Worm (Caenorhabditis elegans) whole organism, young adult: ENCODE data around the gene clec-182.

Experiments
- B0019.2 ChIP-seq: fragments of 200-800 bp; sonication (Bioruptor generic); conservative IDR thresholded peaks from 2 replicates; pipeline ENCODE4 v1.3.6; 2022; ENCODE audit warnings: missing genetic modification reagents, missing genetic modification characterization, missing compliant biosample characterization
- B0261.1 ChIP-seq: sonication (generic microtip); optimal IDR thresholded peaks from 2 replicates; lab custom pipeline; 2016; ENCODE audit warnings: mild to moderate bottlenecking, missing genetic modification characterization, moderate library complexity, missing compliant biosample characterization
- D2030.7 ChIP-seq: fragments of 200-800 bp; sonication (Bioruptor generic); IDR thresholded peaks from 2 replicates; pipeline ENCODE4 v1.3.6; 2022; ENCODE audit warnings: missing genetic modification reagents, missing genetic modification characterization, missing compliant biosample characterization
- F23B12.7 ChIP-seq: sonication (generic microtip); optimal IDR thresholded peaks from 2 replicates; lab custom pipeline; 2017; ENCODE audit warnings: missing genetic modification characterization, mild to moderate bottlenecking, missing compliant biosample characterization, antibody characterized with exemption, moderate library complexity; ENCODE audit not compliant: insufficient read depth
- F33H1.4 ChIP-seq: fragments of 200-800 bp; sonication (Bioruptor generic); IDR thresholded peaks from 2 replicates; pipeline ENCODE4 v1.3.6; 2022; ENCODE audit warnings: missing genetic modification reagents, missing genetic modification characterization, missing compliant biosample characterization
- K12H6.12 ChIP-seq: fragments of 200-800 bp; sonication (Bioruptor generic); optimal IDR thresholded peaks from 2 replicates; lab custom pipeline; 2018; ENCODE audit warnings: mild to moderate bottlenecking, missing genetic modification characterization, missing compliant biosample characterization
- T07F8.4 ChIP-seq: sonication (generic microtip); optimal IDR thresholded peaks from 2 replicates; lab custom pipeline; 2016; ENCODE audit warnings: mild to moderate bottlenecking, missing genetic modification characterization, moderate library complexity, missing compliant biosample characterization
- Y53F4B.3 ChIP-seq: fragments of 200-800 bp; sonication (Bioruptor generic); IDR thresholded peaks from 2 replicates; pipeline ENCODE4 v1.3.6; 2022; ENCODE audit warnings: missing genetic modification reagents, missing genetic modification characterization, missing compliant biosample characterization
- Y67H2A.10 ChIP-seq: fragments of 200-800 bp; sonication (Bioruptor generic); conservative IDR thresholded peaks from 2 replicates; pipeline ENCODE4 v1.3.6; 2022; ENCODE audit warnings: missing genetic modification reagents, missing genetic modification characterization, missing compliant biosample characterization
- ZK185.1 ChIP-seq: sonication (generic microtip); optimal IDR thresholded peaks from 2 replicates; lab custom pipeline; 2016; ENCODE audit warnings: mild to moderate bottlenecking, missing genetic modification characterization, missing compliant biosample characterization; ENCODE audit not compliant: poor library complexity, severe bottlenecking
- aptf-3 ChIP-seq: fragments of 200-800 bp; sonication (Bioruptor generic); IDR thresholded peaks from 2 replicates; pipeline ENCODE4 v1.3.6; 2022; ENCODE audit warnings: missing genetic modification characterization, missing compliant biosample characterization
- atf-7 ChIP-seq: sonication (generic microtip); optimal IDR thresholded peaks from 2 replicates; lab custom pipeline; 2017; ENCODE audit warnings: mild to moderate bottlenecking, missing genetic modification characterization, missing compliant biosample characterization
- attf-6 ChIP-seq: fragments of 200-800 bp; sonication (Bioruptor generic); IDR thresholded peaks from 2 replicates; pipeline ENCODE4 v1.3.6; 2022; ENCODE audit warnings: missing genetic modification reagents, missing genetic modification characterization, missing compliant biosample characterization
- cebp-1 ChIP-seq, 2 experiments: fragments of 200-800 bp in 1 of 2; sonication (Bioruptor generic) in 1 of 2; sonication (generic microtip) in 1 of 2; IDR thresholded peaks in 1 of 2; optimal IDR thresholded peaks in 1 of 2; 2 replicates each; pipeline versions ENCODE4 v1.3.6 to Lab custom; 2017 to 2022; ENCODE audit warnings: missing compliant biosample characterization in 2 of 2, missing genetic modification characterization in 2 of 2, mild to moderate bottlenecking in 1 of 2, missing genetic modification reagents in 1 of 2, moderate library complexity in 1 of 2
- cebp-2 ChIP-seq: fragments of 200-800 bp; sonication (Bioruptor generic); IDR thresholded peaks from 2 replicates; pipeline ENCODE4 v1.3.6; 2022; ENCODE audit warnings: missing genetic modification characterization, missing compliant biosample characterization
- ceh-40 ChIP-seq: fragments of 200-800 bp; sonication (Bioruptor generic); IDR thresholded peaks from 2 replicates; pipeline ENCODE4 v1.3.6; 2022; ENCODE audit warnings: missing genetic modification characterization, missing compliant biosample characterization
- ceh-91 ChIP-seq: fragments of 200-800 bp; sonication (Bioruptor generic); IDR thresholded peaks from 2 replicates; pipeline ENCODE4 v1.3.6; 2022; ENCODE audit warnings: missing genetic modification reagents, missing genetic modification characterization, missing compliant biosample characterization
- egl-44 ChIP-seq: fragments of 200-800 bp; sonication (Bioruptor generic); IDR thresholded peaks from 2 replicates; pipeline ENCODE4 v1.3.6; 2022; ENCODE audit warnings: missing genetic modification reagents, missing genetic modification characterization, missing compliant biosample characterization
- egrh-3 ChIP-seq: fragments of 200-800 bp; sonication (Bioruptor generic); IDR thresholded peaks from 2 replicates; pipeline ENCODE4 v1.3.6; 2022; ENCODE audit warnings: missing genetic modification reagents, missing genetic modification characterization, missing compliant biosample characterization
- ekl-4 ChIP-seq: fragments of 200-800 bp; sonication (Bioruptor generic); IDR thresholded peaks from 2 replicates; pipeline ENCODE4 v1.3.6; 2022; ENCODE audit warnings: missing genetic modification reagents, missing genetic modification characterization, missing compliant biosample characterization
- him-1 ChIP-seq: sonication (generic microtip); optimal IDR thresholded peaks from 2 replicates; lab custom pipeline; 2016; ENCODE audit warnings: missing genotype, missing genetic modification reagents, missing genetic modification characterization, missing compliant biosample characterization
- hmg-1.2 ChIP-seq: fragments of 200-800 bp; sonication (Bioruptor generic); IDR thresholded peaks from 2 replicates; pipeline ENCODE4 v1.3.6; 2022; ENCODE audit warnings: missing genetic modification reagents, missing genetic modification characterization, missing compliant biosample characterization
- lin-40 ChIP-seq: sonication (generic microtip); optimal IDR thresholded peaks from 2 replicates; lab custom pipeline; 2016; ENCODE audit warnings: missing genetic modification characterization, mild to moderate bottlenecking, missing compliant biosample characterization, missing genotype, missing genetic modification reagents
- lir-1 ChIP-seq: fragments of 200-800 bp; sonication (Bioruptor generic); conservative IDR thresholded peaks from 2 replicates; pipeline ENCODE4 v1.3.6; 2022; ENCODE audit warnings: missing genetic modification reagents, missing genetic modification characterization, missing compliant biosample characterization
- madf-10 ChIP-seq: sonication (generic microtip); optimal IDR thresholded peaks from 2 replicates; lab custom pipeline; 2016; ENCODE audit warnings: mild to moderate bottlenecking, missing genetic modification characterization, missing compliant biosample characterization
- madf-3 ChIP-seq: fragments of 200-800 bp; sonication (Bioruptor generic); IDR thresholded peaks from 2 replicates; pipeline ENCODE4 v1.3.6; 2022; ENCODE audit warnings: missing genetic modification reagents, missing genetic modification characterization, missing compliant biosample characterization
- nfya-1 ChIP-seq: sonication (generic microtip); optimal IDR thresholded peaks from 2 replicates; lab custom pipeline; 2017; ENCODE audit warnings: antibody characterized with exemption, missing compliant biosample characterization, missing genetic modification characterization, borderline replicate concordance; ENCODE audit not compliant: insufficient read depth
- nhr-120 ChIP-seq: fragments of 200-800 bp; sonication (Bioruptor generic); IDR thresholded peaks from 2 replicates; pipeline ENCODE4 v1.3.6; 2022; ENCODE audit warnings: missing genetic modification characterization, missing compliant biosample characterization
- nhr-27 ChIP-seq: fragments of 200-800 bp; sonication (Bioruptor generic); optimal IDR thresholded peaks from 2 replicates; lab custom pipeline; 2018; ENCODE audit warnings: mild to moderate bottlenecking, missing genetic modification characterization, moderate library complexity, missing compliant biosample characterization
- pbrm-1 ChIP-seq: fragments of 200-800 bp; sonication (Bioruptor generic); IDR thresholded peaks from 2 replicates; pipeline ENCODE4 v1.3.6; 2022; ENCODE audit warnings: missing genetic modification reagents, missing genetic modification characterization, missing compliant biosample characterization
- sdz-38 ChIP-seq: sonication (generic microtip); optimal IDR thresholded peaks from 2 replicates; lab custom pipeline; 2016; ENCODE audit warnings: missing genotype, missing genetic modification characterization, missing compliant biosample characterization
- snpc-1.3 ChIP-seq: sonication (generic microtip); optimal IDR thresholded peaks from 2 replicates; lab custom pipeline; 2017; ENCODE audit warnings: missing genetic modification characterization, mild to moderate bottlenecking, missing compliant biosample characterization, antibody characterized with exemption, moderate library complexity, missing genotype, missing genetic modification reagents; ENCODE audit not compliant: insufficient read depth
- sptf-2 ChIP-seq: fragments of 200-800 bp; sonication (Bioruptor generic); optimal IDR thresholded peaks from 2 replicates; lab custom pipeline; 2018; ENCODE audit warnings: mild to moderate bottlenecking, missing genetic modification characterization, missing compliant biosample characterization
- xnd-1 ChIP-seq: sonication (generic microtip); optimal IDR thresholded peaks from 2 replicates; lab custom pipeline; 2016; ENCODE audit warnings: missing genotype, missing genetic modification reagents, missing genetic modification characterization, missing compliant biosample characterization
- ztf-25 ChIP-seq: fragments of 200-800 bp; sonication (Bioruptor generic); IDR thresholded peaks from 2 replicates; pipeline ENCODE4 v1.3.6; 2022; ENCODE audit warnings: missing genetic modification reagents, missing genetic modification characterization, missing compliant biosample characterization
- ztf-28 ChIP-seq: fragments of 200-800 bp; sonication (Bioruptor generic); IDR thresholded peaks from 2 replicates; pipeline ENCODE4 v1.3.6; 2022; ENCODE audit warnings: missing genetic modification reagents, missing genetic modification characterization, missing compliant biosample characterization
- ztf-6 ChIP-seq: fragments of 200-800 bp; sonication (Bioruptor generic); IDR thresholded peaks from 2 replicates; pipeline ENCODE4 v1.3.6; 2022; ENCODE audit warnings: missing genetic modification reagents, missing genetic modification characterization, missing compliant biosample characterization

clec-182 gene

ce11 chrIV:8778045-8778444 is 20.1 kb downstream of the clec-182 start, which contains the start of gene C33D9.6:
TSS of gene C33D9.6 (minus strand) at chrIV:8778145.
- TF ChIP-seq lir-1 (GFP tag; lab: Robert Waterston, UW) (no peak), cebp-1 (GFP tag; IDR thresholded peaks at IDR 0.05; lab: Robert Waterston, UW) (no peak), cebp-1 (tag; optimal IDR thresholded peaks at IDR 0.05; lab: Kevin White, UChicago) (no peak), Y67H2A.10 (GFP tag; lab: Robert Waterston, UW) (no peak), attf-6 (GFP tag; lab: Robert Waterston, UW) (no peak), egl-44 (GFP tag; lab: Robert Waterston, UW) (no peak), ZK185.1 (tag; lab: Kevin White, UChicago) (no peak), B0261.1 (tag; lab: Kevin White, UChicago) (no peak), snpc-1.3 (tag; lab: Kevin White, UChicago) (no peak), madf-3 (no peak), aptf-3 (GFP tag; lab: Robert Waterston, UW) (no peak), ztf-25 (GFP tag; lab: Robert Waterston, UW) (no peak), F33H1.4 (no peak), pbrm-1 (GFP tag; lab: Robert Waterston, UW) (no peak), Y53F4B.3 (GFP tag; lab: Robert Waterston, UW) (no peak), atf-7 (tag; lab: Kevin White, UChicago) (no peak), hmg-1.2 (no peak), ekl-4 (no peak), nhr-120 (GFP tag; lab: Robert Waterston, UW) (no peak), cebp-2 (GFP tag; lab: Robert Waterston, UW) (no peak), madf-10 (tag; lab: Kevin White, UChicago) (no peak)

- TF ChIP-seq xnd-1 (tag; lab: Kevin White, UChicago) (no peak), lin-40 (tag; lab: Kevin White, UChicago) (no peak), B0019.2 (GFP tag; lab: Robert Waterston, UW) (no peak), D2030.7 (GFP tag; lab: Robert Waterston, UW) (no peak), ceh-91 (GFP tag; lab: Robert Waterston, UW) (no peak), ceh-40 (GFP tag; lab: Robert Waterston, UW) (no peak), him-1 (no peak), madf-3 (no peak), nhr-27 (tag; lab: Kevin White, UChicago) (no peak), F23B12.7 (tag; lab: Kevin White, UChicago) (no peak), T07F8.4 (tag; lab: Kevin White, UChicago) (no peak), nfya-1 (tag; lab: Kevin White, UChicago) (no peak), sptf-2 (GFP tag; lab: Kevin White, UChicago) (no peak), ztf-28 (GFP tag; lab: Robert Waterston, UW) (no peak), atf-7 (tag; lab: Kevin White, UChicago) (no peak), ztf-6 (GFP tag; lab: Robert Waterston, UW) (no peak), egrh-3 (GFP tag; lab: Robert Waterston, UW) (no peak)
These were observed 25.3 kb downstream of the clec-182 start, which contains the start of gene F20C5.6 for ce11 chrIV:8772800-8773256. TSS of gene F20C5.6 (minus strand) at chrIV:8773206.

ce11 chrIV:8769539-8769938 is 28.6 kb downstream of the clec-182 start, which contains the start of gene F20C5.5:
TSS of gene F20C5.5 (minus strand) at chrIV:8769639.
- no peak for TF ChIP-seq K12H6.12 (tag; lab: Kevin White, UChicago)
- TF ChIP-seq sdz-38 (tag; lab: Kevin White, UChicago), result no peak
